Fruit fly (Drosophila melanogaster) whole organism, embryonic: ENCODE data around the gene CG10053.
A peak's percentile ranks its signal among the peaks of the same experiment; 100 is the strongest.

Experiments used
- C15 ChIP-seq: fragments of 200-800 bp; sonication (Bioruptor generic); IDR thresholded peaks from 3 replicates; pipeline ENCODE4 v1.3.6; 2022; ENCODE audit warnings: missing biosample characterization, missing genetic modification characterization
- CG1024 ChIP-seq: fragments of 200-800 bp; sonication (Bioruptor generic); IDR thresholded peaks from 2 replicates; pipeline ENCODE4 v1.3.6; 2022; ENCODE audit warnings: missing biosample characterization, missing genetic modification characterization
- CG14050 ChIP-seq: fragments of 200-800 bp; sonication (Bioruptor generic); IDR thresholded peaks from 3 replicates; pipeline ENCODE4 v1.3.6; 2022; ENCODE audit warnings: missing biosample characterization, missing genetic modification characterization
- CG15601 ChIP-seq: fragments of 200-800 bp; sonication (Bioruptor generic); optimal IDR thresholded peaks from 3 replicates; lab custom pipeline; 2019; ENCODE audit warnings: missing biosample characterization, mild to moderate bottlenecking, missing genetic modification characterization, moderate library complexity
- CG1602 ChIP-seq: fragments of 200-800 bp; sonication (Bioruptor generic); optimal IDR thresholded peaks from 3 replicates; lab custom pipeline; 2016; ENCODE audit warnings: missing biosample characterization, missing genetic modification characterization
- CG16863 ChIP-seq: fragments of 200-800 bp; sonication (Bioruptor generic); optimal IDR thresholded peaks from 3 replicates; lab custom pipeline; 2016; ENCODE audit warnings: missing biosample characterization, missing genetic modification characterization
- CG17829 ChIP-seq: fragments of 200-800 bp; optimal IDR thresholded peaks from 2 replicates; lab custom pipeline; 2019; ENCODE audit warnings: missing biosample characterization, mild to moderate bottlenecking, missing genetic modification characterization, moderate library complexity
- CG18262 ChIP-seq: fragments of 200-800 bp; optimal IDR thresholded peaks from 3 replicates; lab custom pipeline; 2019; ENCODE audit warnings: missing biosample characterization, mild to moderate bottlenecking, missing genetic modification characterization, moderate library complexity
- CG2129 ChIP-seq: fragments of 200-800 bp; sonication (Bioruptor generic); IDR thresholded peaks from 2 replicates; pipeline ENCODE4 v1.3.6; 2022; ENCODE audit warnings: missing biosample characterization, missing genetic modification characterization; ENCODE audit not compliant: partially characterized antibody
- CG2202 ChIP-seq: fragments of 200-800 bp; sonication (Bioruptor generic); optimal IDR thresholded peaks from 2 replicates; lab custom pipeline; 2018; ENCODE audit warnings: missing biosample characterization, mild to moderate bottlenecking, missing genetic modification characterization
- CG2712 ChIP-seq: fragments of 200-800 bp; optimal IDR thresholded peaks from 3 replicates; lab custom pipeline; 2019; ENCODE audit warnings: missing biosample characterization, mild to moderate bottlenecking, missing genetic modification characterization, moderate library complexity
- CG34224 ChIP-seq: fragments of 200-800 bp; sonication (Bioruptor generic); IDR thresholded peaks from 3 replicates; pipeline ENCODE4 v1.3.6; 2022; ENCODE audit warnings: missing biosample characterization, missing genetic modification characterization; ENCODE audit not compliant: partially characterized antibody
- CG3838 ChIP-seq: fragments of 200-800 bp; sonication (Bioruptor generic); optimal IDR thresholded peaks from 3 replicates; lab custom pipeline; 2016; ENCODE audit warnings: missing biosample characterization, missing genetic modification characterization
- CG3995 ChIP-seq: fragments of 200-800 bp; sonication (Bioruptor generic); optimal IDR thresholded peaks from 3 replicates; lab custom pipeline; 2016; ENCODE audit warnings: missing biosample characterization, missing genetic modification characterization
- CG4820 ChIP-seq: fragments of 200-800 bp; sonication (Bioruptor generic); optimal IDR thresholded peaks from 3 replicates; lab custom pipeline; 2016; ENCODE audit warnings: missing biosample characterization, missing genetic modification characterization
- CG7372 ChIP-seq: fragments of 200-800 bp; sonication (Bioruptor generic); IDR thresholded peaks from 2 replicates; pipeline ENCODE4 v1.3.6; 2022; ENCODE audit warnings: missing biosample characterization, missing genetic modification characterization
- CG8281 ChIP-seq: fragments of 200-800 bp; sonication (Bioruptor generic); optimal IDR thresholded peaks from 2 replicates; lab custom pipeline; 2018; ENCODE audit warnings: missing biosample characterization, mild to moderate bottlenecking, missing genetic modification characterization, moderate library complexity
- CG9437 ChIP-seq: fragments of 200-800 bp; sonication (Bioruptor generic); optimal IDR thresholded peaks from 2 replicates; lab custom pipeline; 2018; ENCODE audit warnings: missing biosample characterization, mild to moderate bottlenecking, missing genetic modification characterization
- CkIIα-i1 ChIP-seq: fragments of 200-800 bp; sonication (Bioruptor generic); IDR thresholded peaks from 2 replicates; pipeline ENCODE4 v1.3.6; 2022; ENCODE audit warnings: missing biosample characterization, missing genetic modification characterization
- Dip2 ChIP-seq: fragments of 200-800 bp; sonication (Bioruptor generic); IDR thresholded peaks from 2 replicates; pipeline ENCODE4 v1.3.6; 2022; ENCODE audit warnings: missing biosample characterization, missing genetic modification characterization
- Ets65A ChIP-seq: fragments of 200-800 bp; sonication (Bioruptor generic); peaks from one replicate; lab custom pipeline; 2016; ENCODE audit warnings: missing biosample characterization, missing genetic modification characterization
- Fer1 ChIP-seq: fragments of 200-800 bp; sonication (Bioruptor generic); optimal IDR thresholded peaks from 2 replicates; lab custom pipeline; 2017; ENCODE audit warnings: missing biosample characterization, mild to moderate bottlenecking, missing genetic modification characterization
- H2.0 ChIP-seq: fragments of 200-800 bp; sonication (Bioruptor generic); IDR thresholded peaks from 2 replicates; pipeline ENCODE4 v1.3.6; 2022; ENCODE audit warnings: missing biosample characterization, missing genetic modification characterization
- Hr78 ChIP-seq, 2 experiments: fragments of 200-800 bp in 1 of 2; fragments of >200 bp in 1 of 2; sonication (Bioruptor generic) in 1 of 2; optimal IDR thresholded peaks; 2 replicates each; lab custom pipeline; 2017 to 2019; ENCODE audit warnings: missing biosample characterization in 2 of 2, missing genetic modification characterization in 2 of 2, mild to moderate bottlenecking in 1 of 2, moderate library complexity in 1 of 2
- MBD-R2 ChIP-seq: fragments of 200-800 bp; sonication (Bioruptor generic); IDR thresholded peaks from 2 replicates; pipeline ENCODE4 v1.3.6; 2022; ENCODE audit warnings: missing biosample characterization, missing genetic modification characterization
- Mes4 ChIP-seq: fragments of 200-800 bp; sonication (Bioruptor generic); optimal IDR thresholded peaks from 2 replicates; lab custom pipeline; 2016; ENCODE audit warnings: missing biosample characterization, missing genetic modification characterization
- NK7.1 ChIP-seq: fragments of 200-800 bp; sonication (Bioruptor generic); optimal IDR thresholded peaks from 3 replicates; lab custom pipeline; 2016; ENCODE audit warnings: missing biosample characterization, missing genetic modification characterization
- Nf-YB ChIP-seq: fragments of 200-800 bp; sonication (Bioruptor generic); optimal IDR thresholded peaks from 3 replicates; lab custom pipeline; 2019; ENCODE audit warnings: missing biosample characterization, mild to moderate bottlenecking, missing genetic modification characterization, moderate library complexity
- Oli ChIP-seq: fragments of 200-800 bp; sonication (Bioruptor generic); optimal IDR thresholded peaks from 2 replicates; lab custom pipeline; 2018; ENCODE audit warnings: missing biosample characterization, mild to moderate bottlenecking, missing genetic modification characterization, moderate library complexity
- Optix ChIP-seq: fragments of 200-800 bp; sonication (Bioruptor generic); IDR thresholded peaks from 3 replicates; pipeline ENCODE4 v1.3.6; 2022; ENCODE audit warnings: missing biosample characterization, missing genetic modification characterization
- PHDP ChIP-seq: fragments of 200-800 bp; sonication (Bioruptor generic); optimal IDR thresholded peaks from 3 replicates; lab custom pipeline; 2018; ENCODE audit warnings: missing biosample characterization, mild to moderate bottlenecking, missing genetic modification characterization, moderate library complexity
- Ptx1 ChIP-seq: fragments of 200-800 bp; sonication (Bioruptor generic); IDR thresholded peaks from 2 replicates; pipeline ENCODE4 v1.3.6; 2022; ENCODE audit warnings: missing biosample characterization, missing genetic modification characterization
- YL-1 ChIP-seq: fragments of 200-800 bp; sonication (Bioruptor generic); optimal IDR thresholded peaks from 3 replicates; lab custom pipeline; 2017; ENCODE audit warnings: missing biosample characterization, mild to moderate bottlenecking, missing genetic modification characterization
- aop ChIP-seq: fragments of 200-800 bp; sonication (Bioruptor generic); IDR thresholded peaks from 2 replicates; pipeline ENCODE4 v1.3.6; 2022; ENCODE audit warnings: missing biosample characterization, missing genetic modification characterization
- ap ChIP-seq: fragments of 200-800 bp; sonication (Bioruptor generic); IDR thresholded peaks from 2 replicates; pipeline ENCODE4 v1.3.6; 2022; ENCODE audit warnings: missing biosample characterization, missing genetic modification characterization
- ash1 ChIP-seq: fragments of 200-800 bp; sonication (Bioruptor generic); optimal IDR thresholded peaks from 2 replicates; lab custom pipeline; 2018; ENCODE audit warnings: missing biosample characterization, mild to moderate bottlenecking, missing genetic modification characterization
- cas ChIP-seq: fragments of 200-800 bp; sonication (Bioruptor generic); IDR thresholded peaks from 2 replicates; pipeline ENCODE4 v1.3.6; 2022; ENCODE audit warnings: missing biosample characterization, missing genetic modification characterization
- crol ChIP-seq: fragments of 200-800 bp; sonication (Bioruptor generic); IDR thresholded peaks from 2 replicates; pipeline ENCODE4 v1.3.6; 2022; ENCODE audit warnings: missing biosample characterization, missing genetic modification characterization
- dmrt99B ChIP-seq: fragments of 200-800 bp; sonication (Bioruptor generic); optimal IDR thresholded peaks from 2 replicates; lab custom pipeline; 2018; ENCODE audit warnings: missing biosample characterization, mild to moderate bottlenecking, missing genetic modification characterization, moderate library complexity
- emc ChIP-seq: fragments of 200-800 bp; sonication (Bioruptor generic); optimal IDR thresholded peaks from 2 replicates; lab custom pipeline; 2016; ENCODE audit warnings: missing biosample characterization, missing genetic modification characterization
- eve ChIP-seq, 2 experiments: fragments of >200 bp; optimal IDR thresholded peaks; 2 replicates each; lab custom pipeline; 2017; ENCODE audit warnings: missing biosample characterization in 2 of 2, missing genetic modification characterization in 2 of 2
- ewg ChIP-seq: fragments of 200-800 bp; sonication (Bioruptor generic); optimal IDR thresholded peaks from 3 replicates; lab custom pipeline; 2017; ENCODE audit warnings: mild to moderate bottlenecking, missing biosample characterization, missing genetic modification reagents, missing genetic modification characterization
- fu2 ChIP-seq: fragments of 200-800 bp; sonication (Bioruptor generic); optimal IDR thresholded peaks from 2 replicates; lab custom pipeline; 2016; ENCODE audit warnings: missing biosample characterization, missing genetic modification characterization
- gcm2 ChIP-seq: fragments of 200-800 bp; sonication (Bioruptor generic); optimal IDR thresholded peaks from 2 replicates; lab custom pipeline; 2016; ENCODE audit warnings: missing biosample characterization, missing genetic modification characterization
- jigr1 ChIP-seq: fragments of 200-800 bp; sonication (Bioruptor generic); IDR thresholded peaks from 3 replicates; pipeline ENCODE4 v1.3.6; 2022; ENCODE audit warnings: missing biosample characterization, missing genetic modification characterization
- odd ChIP-seq: fragments of 200-800 bp; sonication (Bioruptor generic); optimal IDR thresholded peaks from 2 replicates; lab custom pipeline; 2017; ENCODE audit warnings: missing biosample characterization, mild to moderate bottlenecking, missing genetic modification characterization
- pan ChIP-seq, 4 experiments: fragments of >200 bp in 3 of 4; fragments of 200-800 bp in 1 of 4; sonication (Bioruptor generic) in 1 of 4; optimal IDR thresholded peaks in 3 of 4; IDR thresholded peaks in 1 of 4; 2 replicates each; pipeline versions ENCODE4 v1.3.6 to Lab custom; 2017 to 2022; ENCODE audit warnings: missing biosample characterization in 2 of 4, missing genetic modification characterization in 2 of 4, mixed read lengths in 1 of 4
- sens-2 ChIP-seq: fragments of 200-800 bp; sonication (Bioruptor generic); IDR thresholded peaks from 2 replicates; pipeline ENCODE4 v1.3.6; 2022; ENCODE audit warnings: missing biosample characterization, missing genetic modification characterization
- tap ChIP-seq: fragments of 200-800 bp; optimal IDR thresholded peaks from 3 replicates; lab custom pipeline; 2019; ENCODE audit warnings: missing biosample characterization, mild to moderate bottlenecking, missing genetic modification characterization, moderate library complexity
- trem ChIP-seq: fragments of 200-800 bp; optimal IDR thresholded peaks from 3 replicates; lab custom pipeline; 2019; ENCODE audit warnings: missing biosample characterization, mild to moderate bottlenecking, missing genetic modification characterization, moderate library complexity
- vvl ChIP-seq: fragments of 200-800 bp; sonication (Bioruptor generic); IDR thresholded peaks from 2 replicates; pipeline ENCODE4 v1.3.6; 2022; ENCODE audit warnings: missing biosample characterization, missing genetic modification characterization

CG10053 gene

DNA sequence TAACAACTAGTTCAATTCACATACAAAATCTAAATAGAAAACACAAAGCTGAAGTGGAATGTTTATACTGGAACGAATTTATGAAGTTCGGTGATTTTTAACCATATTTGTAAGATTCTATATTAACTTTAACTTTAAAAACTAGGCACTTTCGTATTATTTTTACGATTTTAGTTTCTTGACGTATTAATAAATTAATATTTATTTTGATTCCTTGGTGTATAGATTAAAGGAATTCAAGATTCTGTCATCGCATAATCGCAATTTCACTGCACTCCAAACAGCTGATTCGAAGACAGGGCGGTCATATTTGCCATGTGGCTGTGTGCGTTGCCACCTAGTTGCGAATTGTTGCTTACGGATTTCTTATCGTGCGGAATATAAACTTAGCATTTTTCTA is 2.6 kb downstream of the CG10053 start, which contains the start of the genes CG1227 and Dtwd2 (continued):
- TF ChIP-seq PHDP: peak; percentile 99
- peak; percentile 89 for TF ChIP-seq CG7372 (GFP tag; lab: Robert Waterston, UW)
- peak; percentile 83 for TF ChIP-seq cas (GFP tag; lab: Robert Waterston, UW)
- peak; percentile 98 for TF ChIP-seq MBD-R2 (GFP tag; lab: Robert Waterston, UW)
- TF ChIP-seq CG15601 (tag; lab: Kevin White, UChicago): peak; percentile 94
- peak; percentile 87 for TF ChIP-seq Oli (tag; lab: Kevin White, UChicago)
- TF ChIP-seq CG9437 (GFP tag; lab: Kevin White, UChicago): peak; percentile 86
- no peak for TF ChIP-seq CkIIα-i1 (GFP tag; lab: Robert Waterston, UW)
- TF ChIP-seq vvl (GFP tag; lab: Robert Waterston, UW): no peak; the same call in 1 of the 2 replicates
- TF ChIP-seq CG4820: peak; percentile 95
- no peak for TF ChIP-seq Ets65A (GFP tag; lab: Kevin White, UChicago)
- peak; percentile 90 for TF ChIP-seq Ptx1 (GFP tag; lab: Robert Waterston, UW)
- no peak for TF ChIP-seq CG34224
- peak; percentile 91 for TF ChIP-seq H2.0 (GFP tag; lab: Robert Waterston, UW)
- TF ChIP-seq tap: peak; percentile 94
- no peak for TF ChIP-seq CG2129 (GFP tag; lab: Robert Waterston, UW)
- TF ChIP-seq Nf-YB (GFP tag; lab: Kevin White, UChicago): peak; percentile 81
- peak; percentile 88 for TF ChIP-seq ap
- peak; percentile 78 for TF ChIP-seq CG8281 (tag; lab: Kevin White, UChicago)
- peak; percentile 62; the same call in 1 of the 2 replicates for TF ChIP-seq CG1024
- TF ChIP-seq CG1602: peak; percentile 73
- TF ChIP-seq crol (GFP tag; lab: Robert Waterston, UW): no peak
- peak; percentile 90 for TF ChIP-seq trem (tag; lab: Kevin White, UChicago)
- TF ChIP-seq NK7.1: peak; percentile 55
- peak; percentile 80 for TF ChIP-seq sens-2 (GFP tag; lab: Robert Waterston, UW)
- TF ChIP-seq gcm2 (GFP tag; lab: Kevin White, UChicago): peak; percentile 43
- TF ChIP-seq CG2202 (tag; lab: Kevin White, UChicago): peak; percentile 84
- peak; percentile 95 for TF ChIP-seq CG18262 (tag; lab: Kevin White, UChicago)
- no peak for TF ChIP-seq pan (optimal IDR thresholded peaks at IDR 0.05; lab: Kevin White, UChicago)
- TF ChIP-seq pan (GFP tag; optimal IDR thresholded peaks at IDR 0.05 in 1 of 2, IDR thresholded peaks at IDR 0.05 in 1 of 2): peak in 1 of 2 experiments; percentile 93
- TF ChIP-seq YL-1 (GFP tag; lab: Kevin White, UChicago): peak; percentile 86
- peak; percentile 27 for TF ChIP-seq Mes4 (GFP tag; lab: Kevin White, UChicago)
- TF ChIP-seq ash1: no peak
- TF ChIP-seq C15 (GFP tag; lab: Robert Waterston, UW): peak; percentile 83; the same call in 1 of the 3 replicates
- TF ChIP-seq ewg (GFP tag; lab: Kevin White, UChicago): peak; percentile 74
- peak; percentile 91 for TF ChIP-seq dmrt99B (tag; lab: Kevin White, UChicago)
- peak; percentile 88 for TF ChIP-seq CG14050 (GFP tag; lab: Robert Waterston, UW)
- peak; percentile 57 for TF ChIP-seq CG3995 (GFP tag; lab: Kevin White, UChicago)
- peak; percentile 62 for TF ChIP-seq CG3838 (GFP tag; lab: Kevin White, UChicago)
- no peak for TF ChIP-seq eve (GFP tag; optimal IDR thresholded peaks at IDR 0.05; lab: Kevin White, UChicago)
- no peak for TF ChIP-seq emc
- TF ChIP-seq CG2712 (tag; lab: Kevin White, UChicago): peak; percentile 95
- TF ChIP-seq Fer1 (GFP tag; lab: Kevin White, UChicago): no peak
- TF ChIP-seq Optix (GFP tag; lab: Robert Waterston, UW): no peak
- no peak for TF ChIP-seq aop (GFP tag; lab: Robert Waterston, UW)
- TF ChIP-seq jigr1 (GFP tag; lab: Robert Waterston, UW): 0 out of 3 replicates have a peak, but pooled peaks have one; percentile 14
- peak; percentile 6 for TF ChIP-seq fu2 (GFP tag; lab: Kevin White, UChicago)
- TF ChIP-seq CG17829: peak; percentile 96
- no peak for TF ChIP-seq Hr78 (GFP tag; optimal IDR thresholded peaks at IDR 0.05; lab: Kevin White, UChicago)
- peak; percentile 92 for TF ChIP-seq odd (GFP tag; lab: Kevin White, UChicago)
- TF ChIP-seq CG16863 (GFP tag; lab: Kevin White, UChicago): peak; percentile 43
- TF ChIP-seq Dip2 (GFP tag; lab: Robert Waterston, UW): no peak
